Worm (Caenorhabditis elegans) whole organism, early embryonic: ENCODE data around the gene F46C5.2.

Experiments used
- B0310.2 ChIP-seq: sonication (generic microtip); optimal IDR thresholded peaks from 2 replicates; lab custom pipeline; 2016; ENCODE audit warnings: mild to moderate bottlenecking, missing genetic modification characterization, missing compliant biosample characterization
- F13C5.2 ChIP-seq: sonication (generic microtip); optimal IDR thresholded peaks from 2 replicates; lab custom pipeline; 2017; ENCODE audit warnings: mild to moderate bottlenecking, missing genetic modification characterization, inconsistent platforms, missing compliant biosample characterization
- aly-1 ChIP-seq: sonication (generic microtip); optimal IDR thresholded peaks from 2 replicates; lab custom pipeline; 2016; ENCODE audit warnings: missing genetic modification characterization, missing compliant biosample characterization
- ama-1 ChIP-seq: fragments of 150-350 bp; optimal IDR thresholded peaks from 2 replicates; lab custom pipeline; 2014
- ceh-13 ChIP-seq: fragments of 200-800 bp; sonication (Bioruptor generic); optimal IDR thresholded peaks from 2 replicates; lab custom pipeline; 2018; ENCODE audit warnings: mild to moderate bottlenecking, missing genetic modification characterization, missing compliant biosample characterization
- ceh-36 ChIP-seq: sonication (generic microtip); optimal IDR thresholded peaks from 2 replicates; lab custom pipeline; 2016; ENCODE audit warnings: missing genetic modification characterization, inconsistent platforms, missing compliant biosample characterization
- ets-7 ChIP-seq: sonication (generic microtip); optimal IDR thresholded peaks from 2 replicates; lab custom pipeline; 2016; ENCODE audit warnings: missing genotype, missing genetic modification characterization, missing compliant biosample characterization
- flt-1 ChIP-seq: fragments of 200-800 bp; sonication (Bioruptor generic); IDR thresholded peaks from 2 replicates; pipeline ENCODE4 v1.3.6; 2022; ENCODE audit warnings: missing genetic modification characterization, missing compliant biosample characterization
- hmbx-1 ChIP-seq: sonication (generic microtip); optimal IDR thresholded peaks from 2 replicates; lab custom pipeline; 2016; ENCODE audit warnings: mild to moderate bottlenecking, missing genetic modification characterization, missing compliant biosample characterization
- hmg-4 ChIP-seq: fragments of 200-800 bp; sonication (Bioruptor generic); optimal IDR thresholded peaks from 2 replicates; lab custom pipeline; 2018; ENCODE audit warnings: mild to moderate bottlenecking, missing genetic modification characterization, missing compliant biosample characterization
- hnd-1 ChIP-seq: sonication (generic microtip); optimal IDR thresholded peaks from 2 replicates; lab custom pipeline; 2016; ENCODE audit warnings: missing genetic modification characterization, missing compliant biosample characterization
- pes-1 ChIP-seq: fragments of 200-800 bp; sonication (Bioruptor generic); IDR thresholded peaks from 2 replicates; pipeline ENCODE4 v1.3.6; 2022; ENCODE audit warnings: missing genetic modification reagents, missing genetic modification characterization, missing compliant biosample characterization
- scrt-1 ChIP-seq: fragments of 200-800 bp; sonication (Bioruptor generic); IDR thresholded peaks from 2 replicates; pipeline ENCODE4 v1.3.6; 2022; ENCODE audit warnings: missing genetic modification characterization, missing compliant biosample characterization
- sea-1 ChIP-seq: fragments of 200-800 bp; sonication (Bioruptor generic); conservative IDR thresholded peaks from 2 replicates; pipeline ENCODE4 v1.3.6; 2022; ENCODE audit warnings: missing genetic modification characterization, missing compliant biosample characterization
- tbx-11 ChIP-seq: fragments of 200-800 bp; sonication (Bioruptor generic); IDR thresholded peaks from 2 replicates; pipeline ENCODE4 v1.3.6; 2022; ENCODE audit warnings: missing genetic modification characterization, missing compliant biosample characterization
- tbx-37 ChIP-seq: fragments of 200-800 bp; sonication (Bioruptor generic); conservative IDR thresholded peaks from 2 replicates; pipeline ENCODE4 v1.3.6; 2022; ENCODE audit warnings: missing genetic modification reagents, missing genetic modification characterization, missing compliant biosample characterization
- tra-4 ChIP-seq: sonication (generic microtip); optimal IDR thresholded peaks from 2 replicates; lab custom pipeline; 2017; ENCODE audit warnings: missing genetic modification characterization, missing compliant biosample characterization

Gene F46C5.2

ce11 chrII:8859596-8859995 lies 30.5 kb upstream of the F46C5.2 start, which contains the start of gene snb-6:
snb-6 (minus strand) TSS chrII:8859696.
- TF ChIP-seq flt-1 (GFP tag; lab: Robert Waterston, UW) (no peak), hnd-1 (tag; lab: Kevin White, UChicago) (no peak), tbx-37 (no peak), ets-7 (no peak), F13C5.2 (tag; lab: Kevin White, UChicago) (no peak), ceh-36 (tag; lab: Kevin White, UChicago) (no peak), sea-1 (GFP tag; lab: Robert Waterston, UW) (no peak), hmg-4 (no peak), scrt-1 (no peak)

DNA sequence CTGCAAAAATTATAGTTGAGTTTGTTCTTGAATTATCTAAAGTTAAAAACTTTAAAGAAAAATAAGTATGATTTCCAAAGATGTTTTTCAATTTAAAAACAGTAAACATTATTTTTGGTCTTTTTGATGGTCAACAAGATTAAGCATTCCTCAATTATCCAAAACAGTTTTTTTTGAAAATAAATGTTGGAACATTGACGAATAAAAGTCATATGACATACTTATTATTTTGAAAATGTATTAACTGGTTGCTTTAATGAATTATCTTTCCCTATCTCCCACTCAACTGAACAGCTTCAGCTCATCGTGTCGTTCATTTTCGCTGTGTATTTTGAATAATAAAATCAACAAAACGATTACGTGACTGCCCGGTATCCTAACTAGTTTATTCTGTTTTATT lies 28.0 kb upstream of the F46C5.2 start:
- no peak for TF ChIP-seq hmbx-1 (tag; lab: Kevin White, UChicago)
- TF ChIP-seq hmg-4, result no peak
- TF ChIP-seq aly-1 (tag; lab: Kevin White, UChicago), result no peak
- TF ChIP-seq ceh-13 (GFP tag; lab: Kevin White, UChicago), result no peak
- no peak for TF ChIP-seq sea-1 (GFP tag; lab: Robert Waterston, UW)
- TF ChIP-seq flt-1 (GFP tag; lab: Robert Waterston, UW), result no peak
- TF ChIP-seq tbx-37, result no peak
- TF ChIP-seq hnd-1 (tag; lab: Kevin White, UChicago), result no peak
- no peak for TF ChIP-seq tra-4 (tag; lab: Kevin White, UChicago)
- TF ChIP-seq scrt-1, result no peak

DNA sequence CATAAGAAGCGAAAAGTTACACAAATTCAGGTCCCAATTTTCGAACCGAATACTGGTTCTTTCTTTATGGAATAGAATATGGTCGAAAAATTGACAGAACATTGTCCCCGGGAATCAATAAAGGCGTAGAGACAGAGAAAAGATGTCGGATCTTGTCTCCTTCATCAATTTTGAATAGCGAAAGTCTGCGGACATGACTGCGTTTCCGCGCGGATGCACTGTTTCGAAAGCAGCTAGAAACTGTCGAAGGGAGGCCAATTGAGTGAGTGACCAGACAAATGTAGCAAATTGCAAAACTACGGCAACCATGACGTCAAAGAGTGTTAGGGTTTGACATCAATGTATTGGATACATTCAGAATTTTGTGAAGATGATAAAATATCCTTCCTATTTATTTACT lies 27.4 kb upstream of the F46C5.2 start:
- no peak for TF ChIP-seq ets-7
- TF ChIP-seq pes-1 (GFP tag; lab: Robert Waterston, UW), result no peak
- no peak for TF ChIP-seq ama-1 (lab: Kevin White, UChicago)
- TF ChIP-seq tbx-37, result no peak
- TF ChIP-seq aly-1 (tag; lab: Kevin White, UChicago), result no peak
- TF ChIP-seq ceh-13 (GFP tag; lab: Kevin White, UChicago), result no peak
- TF ChIP-seq hmbx-1 (tag; lab: Kevin White, UChicago), result no peak
- TF ChIP-seq tra-4 (tag; lab: Kevin White, UChicago), result no peak

ce11 chrII:8854874-8855273 lies 25.8 kb upstream of the F46C5.2 start:
- TF ChIP-seq B0310.2 (tag; lab: Kevin White, UChicago), result no peak
- TF ChIP-seq hnd-1 (tag; lab: Kevin White, UChicago), result no peak
- TF ChIP-seq sea-1 (GFP tag; lab: Robert Waterston, UW), result no peak
- no peak for TF ChIP-seq tra-4 (tag; lab: Kevin White, UChicago)
- no peak for TF ChIP-seq ama-1 (lab: Kevin White, UChicago)
- TF ChIP-seq hmbx-1 (tag; lab: Kevin White, UChicago), result no peak

DNA sequence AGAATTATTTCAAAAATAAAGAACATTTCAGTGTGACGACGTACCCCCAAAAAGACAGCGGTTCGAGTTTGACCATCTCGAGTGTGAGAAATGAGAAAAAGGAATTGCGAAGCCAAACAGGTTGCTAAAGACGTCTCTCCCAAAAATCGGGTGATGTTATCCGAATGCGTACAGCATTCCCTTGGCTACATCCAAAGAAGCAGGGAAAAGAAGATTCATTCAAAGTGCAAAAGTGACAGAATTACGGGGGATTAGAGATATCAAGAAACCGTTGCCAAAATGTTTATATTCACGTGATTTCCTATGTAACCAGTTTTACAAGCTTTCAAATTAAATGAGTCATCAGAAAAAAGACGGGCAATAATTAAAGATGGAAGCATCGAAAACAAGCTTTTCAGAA lies 24.9 kb upstream of the F46C5.2 start:
- no peak for TF ChIP-seq tbx-37
- no peak for TF ChIP-seq hmg-4
- TF ChIP-seq ceh-13 (GFP tag; lab: Kevin White, UChicago), result no peak
- TF ChIP-seq pes-1 (GFP tag; lab: Robert Waterston, UW), result no peak
- TF ChIP-seq F13C5.2 (tag; lab: Kevin White, UChicago), result no peak
- no peak for TF ChIP-seq scrt-1
- no peak for TF ChIP-seq tbx-11

- no peak for TF ChIP-seq tbx-11
- TF ChIP-seq tbx-37, result no peak
- no peak for TF ChIP-seq hmbx-1 (tag; lab: Kevin White, UChicago)
- no peak for TF ChIP-seq sea-1 (GFP tag; lab: Robert Waterston, UW)
- TF ChIP-seq aly-1 (tag; lab: Kevin White, UChicago), result no peak
- no peak for TF ChIP-seq ceh-36 (tag; lab: Kevin White, UChicago)
Observed at ce11 chrII:8853238-8853637, 24.1 kb upstream of the F46C5.2 start.

- TF ChIP-seq aly-1 (tag; lab: Kevin White, UChicago) (no peak), F13C5.2 (tag; lab: Kevin White, UChicago) (no peak), tbx-11 (no peak), sea-1 (GFP tag; lab: Robert Waterston, UW) (no peak), hmg-4 (no peak), B0310.2 (tag; lab: Kevin White, UChicago) (no peak), ceh-36 (tag; lab: Kevin White, UChicago) (no peak), hmbx-1 (tag; lab: Kevin White, UChicago) (no peak), ceh-13 (GFP tag; lab: Kevin White, UChicago) (no peak), scrt-1 (no peak)
Observed at ce11 chrII:8851996-8852587, 23.0 kb upstream of the F46C5.2 start, which contains the start of gene oac-46. oac-46 (minus strand) TSS chrII:8852096.

DNA sequence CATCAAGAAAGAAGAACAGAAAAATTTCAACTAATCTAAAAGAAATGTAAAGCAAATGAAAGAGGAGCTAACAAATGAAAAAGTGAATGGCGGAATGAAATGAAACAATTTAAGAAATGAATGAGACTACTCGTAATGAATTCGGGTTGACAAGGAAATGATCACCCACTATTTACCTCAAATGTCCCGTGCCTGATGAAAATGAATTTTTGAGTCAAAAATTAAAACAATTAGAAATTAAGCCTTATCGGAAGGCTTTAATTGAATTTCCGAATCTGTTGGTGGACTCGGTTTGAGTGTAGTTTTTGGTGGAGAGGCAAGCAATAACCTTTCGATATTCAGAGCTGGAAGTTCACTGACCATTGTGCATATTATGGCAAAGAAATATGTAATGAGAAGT lies 19.9 kb upstream of the F46C5.2 start:
- TF ChIP-seq hmg-4 (no peak), ets-7 (no peak), flt-1 (GFP tag; lab: Robert Waterston, UW) (no peak), B0310.2 (tag; lab: Kevin White, UChicago) (no peak), scrt-1 (no peak), F13C5.2 (tag; lab: Kevin White, UChicago) (no peak)

DNA sequence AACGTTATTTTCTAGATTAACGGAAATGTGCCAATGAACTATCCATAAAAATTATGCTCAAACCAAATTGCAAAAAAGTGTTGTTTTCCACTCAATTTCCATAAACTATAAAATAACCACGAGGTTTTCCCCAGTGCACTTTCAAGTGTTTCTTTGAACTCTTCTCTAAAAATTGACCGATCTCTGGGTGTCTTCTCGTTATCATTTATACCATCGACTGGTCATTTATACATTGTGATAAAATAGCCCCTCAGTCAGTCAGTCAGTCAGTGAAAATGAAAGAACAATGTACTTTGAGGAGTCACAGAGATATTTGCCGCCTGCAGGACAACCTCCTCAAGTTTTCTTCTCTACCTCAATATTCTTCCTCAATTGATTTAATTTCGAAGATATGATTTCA lies 16.8 kb upstream of the F46C5.2 start:
- no peak for TF ChIP-seq tbx-11
- no peak for TF ChIP-seq tbx-37
- TF ChIP-seq hmbx-1 (tag; lab: Kevin White, UChicago), result no peak
